Worm (Caenorhabditis elegans) whole organism, L1 larva: ENCODE measurements around the gene F28H6.6.
A peak's percentile ranks its signal among the peaks of the same experiment; 100 is the strongest.

Experiments used
- C04F5.9 ChIP-seq: sonication (generic microtip); optimal IDR thresholded peaks from 2 replicates; lab custom pipeline; 2016; ENCODE audit warnings: missing genetic modification characterization, missing compliant biosample characterization
- F16B12.6 ChIP-seq: fragments of 150-350 bp; optimal IDR thresholded peaks from 2 replicates; lab custom pipeline; 2014; ENCODE audit warnings: missing biosample characterization, missing genetic modification characterization
- aha-1 ChIP-seq: fragments of 150-350 bp; optimal IDR thresholded peaks from 2 replicates; lab custom pipeline; 2014; ENCODE audit warnings: missing biosample characterization, missing genetic modification characterization
- ceh-90 ChIP-seq: sonication (generic microtip); optimal IDR thresholded peaks from 2 replicates; lab custom pipeline; 2016; ENCODE audit warnings: missing genetic modification characterization, missing compliant biosample characterization
- ces-1 ChIP-seq: fragments of 150-350 bp; optimal IDR thresholded peaks from 2 replicates; lab custom pipeline; 2014; ENCODE audit warnings: missing biosample characterization, missing genetic modification reagents, missing genetic modification characterization
- egl-27 ChIP-seq, 2 experiments: fragments of 150-350 bp in 1 of 2; sonication (generic microtip); optimal IDR thresholded peaks; 3 replicates each; lab custom pipeline; 2017 to 2018; ENCODE audit warnings: missing biosample characterization in 2 of 2, missing genetic modification characterization in 2 of 2, missing genetic modification reagents in 2 of 2
- elt-2 ChIP-seq: sonication (generic microtip); optimal IDR thresholded peaks from 2 replicates; lab custom pipeline; 2016; ENCODE audit warnings: missing genetic modification characterization, mild to moderate bottlenecking, inconsistent platforms, missing compliant biosample characterization, missing genetic modification reagents
- elt-3 ChIP-seq, 6 experiments: fragments of 150-350 bp in 1 of 6; sonication (generic microtip); optimal IDR thresholded peaks; 2 replicates each; lab custom pipeline; 2017 to 2018; ENCODE audit warnings: missing biosample characterization in 6 of 6, missing genetic modification characterization in 6 of 6, inconsistent platforms in 1 of 6
- ets-5 ChIP-seq: fragments of 200-800 bp; sonication (Bioruptor generic); IDR thresholded peaks from 2 replicates; pipeline ENCODE4 v1.3.6; 2022; ENCODE audit warnings: missing genetic modification characterization, missing compliant biosample characterization
- fkh-10 ChIP-seq: sonication (generic microtip); optimal IDR thresholded peaks from 2 replicates; lab custom pipeline; 2017; ENCODE audit warnings: missing biosample characterization, missing genetic modification reagents, missing genetic modification characterization
- fkh-4 ChIP-seq: sonication (generic microtip); optimal IDR thresholded peaks from 2 replicates; lab custom pipeline; 2016; ENCODE audit warnings: missing compliant biosample characterization, missing genetic modification characterization, borderline replicate concordance
- hlh-17 ChIP-seq: fragments of 200-800 bp; sonication (Bioruptor generic); optimal IDR thresholded peaks from 2 replicates; lab custom pipeline; 2018; ENCODE audit warnings: missing genetic modification characterization, mild to moderate bottlenecking, missing compliant biosample characterization, moderate library complexity, borderline replicate concordance
- lin-14 ChIP-seq: fragments of 200-800 bp; sonication (Bioruptor generic); optimal IDR thresholded peaks from 2 replicates; lab custom pipeline; 2018; ENCODE audit warnings: mild to moderate bottlenecking, missing genetic modification characterization, moderate library complexity, missing compliant biosample characterization
- lin-15B ChIP-seq: fragments of 150-350 bp; sonication (generic microtip); optimal IDR thresholded peaks from 3 replicates; lab custom pipeline; 2014; ENCODE audit warnings: missing biosample characterization, missing genetic modification characterization
- lin-35 ChIP-seq, 2 experiments: fragments of 150-350 bp; optimal IDR thresholded peaks; 2 replicates each; lab custom pipeline; 2014; ENCODE audit warnings: missing biosample characterization in 2 of 2, missing genetic modification characterization in 2 of 2, missing genetic modification reagents in 2 of 2
- lin-39 ChIP-seq: fragments of 150-350 bp; optimal IDR thresholded peaks from 2 replicates; lab custom pipeline; 2014; ENCODE audit warnings: missing biosample characterization, missing genetic modification reagents, missing genetic modification characterization
- mab-9 ChIP-seq: fragments of 200-800 bp; sonication (Bioruptor generic); IDR thresholded peaks from 2 replicates; pipeline ENCODE4 v1.3.6; 2022; ENCODE audit warnings: missing genetic modification reagents, missing genetic modification characterization, missing compliant biosample characterization
- nhr-11 ChIP-seq: fragments of 150-350 bp; optimal IDR thresholded peaks from 2 replicates; lab custom pipeline; 2014; ENCODE audit warnings: missing biosample characterization, missing genetic modification characterization
- nhr-19 ChIP-seq: fragments of 200-800 bp; sonication (Bioruptor generic); conservative IDR thresholded peaks from 2 replicates; pipeline ENCODE4 v1.3.6; 2022; ENCODE audit warnings: missing genetic modification characterization, missing compliant biosample characterization
- nhr-20 ChIP-seq: sonication (generic microtip); optimal IDR thresholded peaks from 2 replicates; lab custom pipeline; 2016; ENCODE audit warnings: mild to moderate bottlenecking, missing genetic modification characterization, missing compliant biosample characterization
- nhr-47 ChIP-seq: sonication (generic microtip); optimal IDR thresholded peaks from 2 replicates; lab custom pipeline; 2016; ENCODE audit warnings: mild to moderate bottlenecking, missing genetic modification characterization, moderate library complexity, missing compliant biosample characterization
- nhr-71 ChIP-seq: sonication (generic microtip); optimal IDR thresholded peaks from 2 replicates; lab custom pipeline; 2016; ENCODE audit warnings: mild to moderate bottlenecking, missing genetic modification characterization, moderate library complexity, missing compliant biosample characterization
- nhr-76 ChIP-seq: sonication (generic microtip); optimal IDR thresholded peaks from 2 replicates; lab custom pipeline; 2017; ENCODE audit warnings: missing biosample characterization, missing genetic modification characterization
- nhr-85 ChIP-seq: sonication (generic microtip); peaks from one replicate; lab custom pipeline; 2016; ENCODE audit warnings: missing genetic modification characterization, inconsistent platforms, missing compliant biosample characterization
- nhr-90 ChIP-seq: sonication (generic microtip); optimal IDR thresholded peaks from 2 replicates; lab custom pipeline; 2016; ENCODE audit warnings: mild to moderate bottlenecking, missing genetic modification characterization, missing compliant biosample characterization; ENCODE audit not compliant: poor library complexity
- pax-3 ChIP-seq: fragments of 200-800 bp; sonication (Bioruptor generic); optimal IDR thresholded peaks from 2 replicates; lab custom pipeline; 2018; ENCODE audit warnings: mild to moderate bottlenecking, missing genetic modification characterization, moderate library complexity, missing compliant biosample characterization
- pqm-1 ChIP-seq: sonication (generic microtip); optimal IDR thresholded peaks from 3 replicates; lab custom pipeline; 2017; ENCODE audit warnings: missing biosample characterization, missing genetic modification characterization
- snu-23 ChIP-seq: sonication (generic microtip); optimal IDR thresholded peaks from 2 replicates; lab custom pipeline; 2016; ENCODE audit warnings: missing genetic modification characterization, missing compliant biosample characterization
- unc-30 ChIP-seq: sonication (generic microtip); optimal IDR thresholded peaks from 2 replicates; lab custom pipeline; 2017; ENCODE audit warnings: missing biosample characterization, missing genetic modification characterization
- unc-98 ChIP-seq: fragments of 200-800 bp; sonication (Bioruptor generic); IDR thresholded peaks from 2 replicates; pipeline ENCODE4 v1.3.6; 2022; ENCODE audit warnings: missing genetic modification characterization, missing compliant biosample characterization
- xbp-1 ChIP-seq: sonication (generic microtip); optimal IDR thresholded peaks from 2 replicates; lab custom pipeline; 2016; ENCODE audit warnings: missing genetic modification characterization, missing compliant biosample characterization
- zag-1 ChIP-seq: fragments of 150-350 bp; optimal IDR thresholded peaks from 2 replicates; lab custom pipeline; 2014; ENCODE audit warnings: missing biosample characterization, missing genetic modification characterization

F28H6.6 gene

ce11 chrX:14164234-14164633, 38.6 kb upstream of the F28H6.6 start, which contains the start of gene vha-20:
Gene vha-20 (minus strand): TSS chrX:14164506.
- TF ChIP-seq nhr-90 (peak; percentile 5), nhr-71 (tag; lab: Kevin White, UChicago) (peak; percentile 8), ets-5 (no peak)
- TF ChIP-seq, all 84 proteins: peak for 2

ce11 chrX:14161684-14162347, 36.1 kb upstream of the F28H6.6 start, which contains the start of gene lgc-25:
Gene lgc-25 (minus strand): TSS chrX:14161734.
- TF ChIP-seq nhr-47 (tag; lab: Kevin White, UChicago) = peak; percentile 16
- peak in 1 of 6 experiments; percentile 14 for TF ChIP-seq elt-3 (tag; optimal IDR thresholded peaks at IDR 0.05; lab: Kevin White, UChicago)
- peak; percentile 20 for TF ChIP-seq elt-2 (tag; lab: Kevin White, UChicago)
- peak; percentile 72 for TF ChIP-seq nhr-90
- TF ChIP-seq nhr-20 (tag; lab: Kevin White, UChicago) = peak; percentile 35
- no peak for TF ChIP-seq nhr-11
- TF ChIP-seq snu-23 (GFP tag; lab: Kevin White, UChicago) = peak; percentile 24
- TF ChIP-seq lin-35 (GFP tag; optimal IDR thresholded peaks at IDR 0.05; lab: Kevin White, UChicago) = peak in 1 of 2 experiments; percentile 49
- no peak for TF ChIP-seq F16B12.6 (tag; lab: Kevin White, UChicago)
- no peak for TF ChIP-seq fkh-10 (GFP tag; lab: Kevin White, UChicago)

ce11 chrX:14156913-14157312, 31.2 kb upstream of the F28H6.6 start, which contains the start of gene ceh-90:
Gene ceh-90 (minus strand): TSS chrX:14157013.
- TF ChIP-seq C04F5.9 (tag; lab: Kevin White, UChicago) (no peak), ces-1 (GFP tag; lab: Kevin White, UChicago) (no peak), lin-14 (GFP tag; lab: Kevin White, UChicago) (no peak), fkh-10 (GFP tag; lab: Kevin White, UChicago) (no peak), nhr-85 (tag; lab: Kevin White, UChicago) (no peak), nhr-47 (tag; lab: Kevin White, UChicago) (no peak), elt-2 (tag; lab: Kevin White, UChicago) (no peak)

ce11 chrX:14152644-14153043, 27.0 kb upstream of the F28H6.6 start:
- TF ChIP-seq hlh-17 (GFP tag; lab: Kevin White, UChicago) = no peak
- TF ChIP-seq aha-1 (tag; lab: Kevin White, UChicago) = no peak
- TF ChIP-seq ets-5 = no peak
- no peak for TF ChIP-seq lin-15B (tag; lab: Kevin White, UChicago)
- no peak for TF ChIP-seq pax-3
- TF ChIP-seq pqm-1 (tag; lab: Kevin White, UChicago) = no peak
- no peak for TF ChIP-seq nhr-19 (GFP tag; lab: Robert Waterston, UW)
- no peak for TF ChIP-seq nhr-11
- TF ChIP-seq unc-30 (tag; lab: Kevin White, UChicago) = no peak
- TF ChIP-seq nhr-76 = no peak
- TF ChIP-seq nhr-85 (tag; lab: Kevin White, UChicago) = no peak
- TF ChIP-seq, all 84 proteins: peak for 0

ce11 chrX:14147400-14147799, 21.7 kb upstream of the F28H6.6 start, which contains the start of gene akt-2:
Gene akt-2 (plus strand): TSS chrX:14147700.
- TF ChIP-seq xbp-1 (no peak), zag-1 (tag; lab: Kevin White, UChicago) (no peak), ceh-90 (no peak), egl-27 (tag; optimal IDR thresholded peaks at IDR 0.05; lab: Kevin White, UChicago) (no peak), lin-39 (no peak), unc-98 (GFP tag; lab: Robert Waterston, UW) (no peak), ets-5 (no peak), nhr-19 (GFP tag; lab: Robert Waterston, UW) (no peak), mab-9 (GFP tag; lab: Robert Waterston, UW) (no peak), unc-30 (tag; lab: Kevin White, UChicago) (no peak), fkh-4 (tag; lab: Kevin White, UChicago) (no peak)
- TF ChIP-seq, all 84 proteins: peak for 0
